Fruit fly (Drosophila melanogaster) Kc167 (cell line): Measurements from ENCODE around the gene CG34268.

Source experiments
- Myc ChIP-seq: fragments of >200 bp; optimal IDR thresholded peaks from 2 replicates; lab custom pipeline; 2017; ENCODE audit warnings: missing external identifiers
- Sin3A ChIP-seq: fragments of >200 bp; optimal IDR thresholded peaks from 2 replicates; lab custom pipeline; 2018; ENCODE audit warnings: missing external identifiers
- h ChIP-seq: fragments of >200 bp; optimal IDR thresholded peaks from 3 replicates; lab custom pipeline; 2018; ENCODE audit warnings: missing external identifiers
- insv ChIP-seq: fragments of >200 bp; optimal IDR thresholded peaks from 3 replicates; lab custom pipeline; 2018; ENCODE audit warnings: missing external identifiers
- psq ChIP-seq: fragments of >200 bp; optimal IDR thresholded peaks from 2 replicates; lab custom pipeline; 2017; ENCODE audit warnings: missing external identifiers
- ttk ChIP-seq: sonication (Bioruptor generic); optimal IDR thresholded peaks from 2 replicates; lab custom pipeline; 2017; ENCODE audit warnings: missing external identifiers

DNA sequence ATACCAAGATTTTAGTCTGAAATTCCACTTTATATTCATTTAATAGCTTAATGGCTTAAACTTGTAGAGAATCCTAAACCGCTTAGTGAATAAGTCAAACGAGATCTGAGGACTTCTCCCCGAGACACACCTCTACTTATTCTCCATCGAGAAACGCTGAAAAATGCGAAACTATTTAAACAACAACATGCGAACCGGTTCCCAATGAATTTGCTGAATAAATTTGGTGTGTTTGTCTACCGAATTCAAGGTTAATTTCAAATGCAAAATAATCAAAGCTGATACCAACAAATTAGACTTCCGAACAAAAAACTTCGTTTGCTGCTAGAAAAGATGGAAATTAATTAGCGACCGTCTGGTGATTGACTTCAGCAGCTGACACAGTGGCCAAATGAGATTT, 35.3 kb downstream of the CG34268 start:
- TF ChIP-seq insv (lab: Kevin White, UChicago), result no peak
- TF ChIP-seq h (lab: Kevin White, UChicago), result no peak
- no peak for TF ChIP-seq Myc (lab: Kevin White, UChicago)
- no peak for TF ChIP-seq ttk
- no peak for TF ChIP-seq psq (lab: Kevin White, UChicago)
- no peak for TF ChIP-seq Sin3A (lab: Kevin White, UChicago)
